Fruit fly (Drosophila melanogaster) whole organism, embryonic: Measurements from ENCODE around the gene CG34117.

Experiments used
- B-H1 ChIP-seq: fragments of 200-800 bp; sonication (Bioruptor generic); IDR thresholded peaks from 3 replicates; pipeline ENCODE4 v1.3.6; 2022; ENCODE audit warnings: missing biosample characterization, missing genetic modification characterization
- Bdp1 ChIP-seq: fragments of 200-800 bp; sonication (Bioruptor generic); optimal IDR thresholded peaks from 3 replicates; lab custom pipeline; 2016; ENCODE audit warnings: missing biosample characterization, missing genetic modification characterization
- C15 ChIP-seq: fragments of 200-800 bp; sonication (Bioruptor generic); IDR thresholded peaks from 3 replicates; pipeline ENCODE4 v1.3.6; 2022; ENCODE audit warnings: missing biosample characterization, missing genetic modification characterization
- CG10209 ChIP-seq: fragments of 200-800 bp; sonication (Bioruptor generic); optimal IDR thresholded peaks from 3 replicates; lab custom pipeline; 2017; ENCODE audit warnings: missing biosample characterization, mild to moderate bottlenecking, missing genetic modification characterization, missing genetic modification reagents
- CG10274 ChIP-seq: fragments of 200-800 bp; sonication (Bioruptor generic); optimal IDR thresholded peaks from 3 replicates; lab custom pipeline; 2017; ENCODE audit warnings: missing biosample characterization, mild to moderate bottlenecking, missing genetic modification characterization
- CG12155 ChIP-seq: fragments of 200-800 bp; sonication (Bioruptor generic); optimal IDR thresholded peaks from 3 replicates; lab custom pipeline; 2016; ENCODE audit warnings: missing biosample characterization, missing genetic modification characterization
- CG12219 ChIP-seq: fragments of 200-800 bp; sonication (Bioruptor generic); optimal IDR thresholded peaks from 3 replicates; lab custom pipeline; 2018; ENCODE audit warnings: missing biosample characterization, mild to moderate bottlenecking, missing genetic modification characterization
- CG15269 ChIP-seq: fragments of 200-800 bp; sonication (Bioruptor generic); optimal IDR thresholded peaks from 2 replicates; lab custom pipeline; 2018; ENCODE audit warnings: missing biosample characterization, mild to moderate bottlenecking, missing genetic modification characterization, moderate library complexity
- CG17186 ChIP-seq: fragments of 200-800 bp; sonication (Bioruptor generic); optimal IDR thresholded peaks from 3 replicates; lab custom pipeline; 2017; ENCODE audit warnings: missing biosample characterization, missing genetic modification reagents, missing genetic modification characterization
- CG17385 ChIP-seq: fragments of 200-800 bp; sonication (Bioruptor generic); optimal IDR thresholded peaks from 3 replicates; lab custom pipeline; 2018; ENCODE audit warnings: missing biosample characterization, mild to moderate bottlenecking, missing genetic modification characterization
- CG17568 ChIP-seq: fragments of 200-800 bp; sonication (Bioruptor generic); optimal IDR thresholded peaks from 2 replicates; lab custom pipeline; 2018; ENCODE audit warnings: missing biosample characterization, mild to moderate bottlenecking, missing genetic modification characterization, moderate library complexity
- CG31441 ChIP-seq: fragments of 200-800 bp; sonication (Bioruptor generic); IDR thresholded peaks from 2 replicates; pipeline ENCODE4 v1.3.6; 2022; ENCODE audit warnings: missing biosample characterization, missing genetic modification characterization
- CG3995 ChIP-seq: fragments of 200-800 bp; sonication (Bioruptor generic); optimal IDR thresholded peaks from 3 replicates; lab custom pipeline; 2016; ENCODE audit warnings: missing biosample characterization, missing genetic modification characterization
- CG6175 ChIP-seq: fragments of 200-800 bp; sonication (Bioruptor generic); IDR thresholded peaks from 3 replicates; pipeline ENCODE4 v1.3.6; 2022; ENCODE audit warnings: missing biosample characterization, missing genetic modification characterization
- CG6254 ChIP-seq: fragments of 200-800 bp; sonication (Bioruptor generic); optimal IDR thresholded peaks from 3 replicates; lab custom pipeline; 2017; ENCODE audit warnings: mild to moderate bottlenecking, missing biosample characterization, missing genetic modification reagents, missing genetic modification characterization
- CG6683 ChIP-seq: fragments of 200-800 bp; sonication (Bioruptor generic); optimal IDR thresholded peaks from 2 replicates; lab custom pipeline; 2017; ENCODE audit warnings: missing biosample characterization, mild to moderate bottlenecking, missing genetic modification characterization, missing genetic modification reagents
- Camta ChIP-seq: fragments of 200-800 bp; sonication (Bioruptor generic); optimal IDR thresholded peaks from 2 replicates; lab custom pipeline; 2016; ENCODE audit warnings: missing biosample characterization, missing genetic modification characterization
- CkIIα-i1 ChIP-seq: fragments of 200-800 bp; sonication (Bioruptor generic); IDR thresholded peaks from 2 replicates; pipeline ENCODE4 v1.3.6; 2022; ENCODE audit warnings: missing biosample characterization, missing genetic modification characterization
- D ChIP-seq, 2 experiments: fragments of 200-800 bp in 1 of 2; fragments of >200 bp in 1 of 2; sonication (Bioruptor generic) in 1 of 2; optimal IDR thresholded peaks; 2 replicates in 1 of 2; 3 replicates in 1 of 2; lab custom pipeline; 2017; ENCODE audit warnings: mild to moderate bottlenecking in 1 of 2, missing biosample characterization in 1 of 2, missing genetic modification characterization in 1 of 2, missing genetic modification reagents in 1 of 2
- Deaf1 ChIP-seq: fragments of 200-800 bp; optimal IDR thresholded peaks from 3 replicates; lab custom pipeline; 2019; ENCODE audit warnings: missing biosample characterization, mild to moderate bottlenecking, missing genetic modification characterization, moderate library complexity
- Dek ChIP-seq: fragments of 200-800 bp; sonication (Bioruptor generic); optimal IDR thresholded peaks from 3 replicates; lab custom pipeline; 2019; ENCODE audit warnings: missing biosample characterization, mild to moderate bottlenecking, missing genetic modification characterization, moderate library complexity
- Ets65A ChIP-seq: fragments of 200-800 bp; sonication (Bioruptor generic); peaks from one replicate; lab custom pipeline; 2016; ENCODE audit warnings: missing biosample characterization, missing genetic modification characterization
- Hr51 ChIP-seq, 2 experiments: fragments of 200-800 bp; sonication (Bioruptor generic); optimal IDR thresholded peaks; 2 replicates in 1 of 2; 3 replicates in 1 of 2; lab custom pipeline; 2016 to 2018; ENCODE audit warnings: missing biosample characterization in 2 of 2, missing genetic modification characterization in 2 of 2, mild to moderate bottlenecking in 1 of 2, moderate library complexity in 1 of 2
- Max ChIP-seq: fragments of 200-800 bp; sonication (Bioruptor generic); optimal IDR thresholded peaks from 2 replicates; lab custom pipeline; 2016; ENCODE audit warnings: missing biosample characterization, mild to moderate bottlenecking, missing genetic modification characterization
- Med ChIP-seq: fragments of 200-800 bp; sonication (Bioruptor generic); peaks from one replicate; lab custom pipeline; 2016; ENCODE audit warnings: missing biosample characterization, missing genetic modification characterization, mild to moderate bottlenecking, inconsistent platforms, moderate library complexity
- NFAT ChIP-seq: fragments of 200-800 bp; sonication (Bioruptor generic); IDR thresholded peaks from 2 replicates; pipeline ENCODE4 v1.3.6; 2022; ENCODE audit warnings: missing biosample characterization, missing genetic modification characterization
- PHDP ChIP-seq: fragments of 200-800 bp; sonication (Bioruptor generic); optimal IDR thresholded peaks from 3 replicates; lab custom pipeline; 2018; ENCODE audit warnings: missing biosample characterization, mild to moderate bottlenecking, missing genetic modification characterization, moderate library complexity
- Rfx ChIP-seq: fragments of 200-800 bp; sonication (Bioruptor generic); IDR thresholded peaks from 2 replicates; pipeline ENCODE4 v1.3.6; 2022; ENCODE audit warnings: missing biosample characterization, missing genetic modification characterization
- Rx ChIP-seq: fragments of 200-800 bp; sonication (Bioruptor generic); IDR thresholded peaks from 2 replicates; pipeline ENCODE4 v1.3.6; 2022; ENCODE audit warnings: missing biosample characterization, missing genetic modification characterization
- Taf1 ChIP-seq: fragments of 200-800 bp; sonication (Bioruptor generic); IDR thresholded peaks from 2 replicates; pipeline ENCODE4 v1.3.6; 2022; ENCODE audit warnings: missing biosample characterization, missing genetic modification characterization
- Usf ChIP-seq: fragments of 200-800 bp; sonication (Bioruptor generic); optimal IDR thresholded peaks from 2 replicates; lab custom pipeline; 2017; ENCODE audit warnings: missing genotype, missing biosample characterization, missing genetic modification characterization
- Xbp1 ChIP-seq: fragments of 200-800 bp; sonication (Bioruptor generic); optimal IDR thresholded peaks from 3 replicates; lab custom pipeline; 2016; ENCODE audit warnings: missing biosample characterization, mild to moderate bottlenecking, missing genetic modification characterization
- ase ChIP-seq: fragments of 200-800 bp; sonication (Bioruptor generic); IDR thresholded peaks from 3 replicates; pipeline ENCODE4 v1.3.6; 2022; ENCODE audit warnings: missing biosample characterization, missing genetic modification characterization
- cas ChIP-seq: fragments of 200-800 bp; sonication (Bioruptor generic); IDR thresholded peaks from 2 replicates; pipeline ENCODE4 v1.3.6; 2022; ENCODE audit warnings: missing biosample characterization, missing genetic modification characterization
- emc ChIP-seq: fragments of 200-800 bp; sonication (Bioruptor generic); optimal IDR thresholded peaks from 2 replicates; lab custom pipeline; 2016; ENCODE audit warnings: missing biosample characterization, missing genetic modification characterization
- fd64A ChIP-seq: fragments of 200-800 bp; sonication (Bioruptor generic); optimal IDR thresholded peaks from 3 replicates; lab custom pipeline; 2018; ENCODE audit warnings: missing biosample characterization, mild to moderate bottlenecking, missing genetic modification characterization
- gt ChIP-seq: fragments of 200-800 bp; sonication (Bioruptor generic); IDR thresholded peaks from 2 replicates; pipeline ENCODE4 v1.3.6; 2022; ENCODE audit warnings: missing biosample characterization, missing genetic modification characterization
- ind ChIP-seq: fragments of 200-800 bp; sonication (Bioruptor generic); optimal IDR thresholded peaks from 3 replicates; lab custom pipeline; 2016; ENCODE audit warnings: missing biosample characterization, missing genetic modification characterization
- jigr1 ChIP-seq: fragments of 200-800 bp; sonication (Bioruptor generic); IDR thresholded peaks from 3 replicates; pipeline ENCODE4 v1.3.6; 2022; ENCODE audit warnings: missing biosample characterization, missing genetic modification characterization
- nerfin-2 ChIP-seq: fragments of 200-800 bp; sonication (Bioruptor generic); IDR thresholded peaks from 2 replicates; pipeline ENCODE4 v1.3.6; 2022; ENCODE audit warnings: missing biosample characterization, missing genetic modification characterization; ENCODE audit not compliant: partially characterized antibody
- nmo ChIP-seq: fragments of 200-800 bp; sonication (Bioruptor generic); optimal IDR thresholded peaks from 2 replicates; lab custom pipeline; 2018; ENCODE audit warnings: missing biosample characterization, mild to moderate bottlenecking, missing genetic modification characterization, moderate library complexity
- oc ChIP-seq: fragments of 200-800 bp; sonication (Bioruptor generic); optimal IDR thresholded peaks from 2 replicates; lab custom pipeline; 2018; ENCODE audit warnings: missing biosample characterization, mild to moderate bottlenecking, missing genetic modification characterization, moderate library complexity
- odd ChIP-seq: fragments of 200-800 bp; sonication (Bioruptor generic); optimal IDR thresholded peaks from 2 replicates; lab custom pipeline; 2017; ENCODE audit warnings: missing biosample characterization, mild to moderate bottlenecking, missing genetic modification characterization
- p53 ChIP-seq: fragments of 200-800 bp; sonication (Bioruptor generic); optimal IDR thresholded peaks from 2 replicates; lab custom pipeline; 2016; ENCODE audit warnings: missing biosample characterization, missing genetic modification characterization
- psq ChIP-seq: fragments of 200-800 bp; sonication (Bioruptor generic); optimal IDR thresholded peaks from 2 replicates; lab custom pipeline; 2017; ENCODE audit warnings: missing biosample characterization, missing genetic modification characterization
- sc ChIP-seq, 3 experiments: fragments of >200 bp in 2 of 3; fragments of 200-800 bp in 1 of 3; sonication (Bioruptor generic) in 1 of 3; optimal IDR thresholded peaks; 2 replicates in 2 of 3; 3 replicates in 1 of 3; lab custom pipeline; 2017; ENCODE audit warnings: mild to moderate bottlenecking in 1 of 3, missing biosample characterization in 1 of 3, missing genetic modification characterization in 1 of 3, missing genetic modification reagents in 1 of 3
- sens-2 ChIP-seq: fragments of 200-800 bp; sonication (Bioruptor generic); IDR thresholded peaks from 2 replicates; pipeline ENCODE4 v1.3.6; 2022; ENCODE audit warnings: missing biosample characterization, missing genetic modification characterization
- sug ChIP-seq: fragments of 200-800 bp; optimal IDR thresholded peaks from 2 replicates; lab custom pipeline; 2019; ENCODE audit warnings: missing biosample characterization, mild to moderate bottlenecking, missing genetic modification characterization, moderate library complexity
- trh ChIP-seq: fragments of 200-800 bp; sonication (Bioruptor generic); optimal IDR thresholded peaks from 2 replicates; lab custom pipeline; 2016; ENCODE audit warnings: missing biosample characterization, missing genetic modification characterization

The CG34117 gene

DNA sequence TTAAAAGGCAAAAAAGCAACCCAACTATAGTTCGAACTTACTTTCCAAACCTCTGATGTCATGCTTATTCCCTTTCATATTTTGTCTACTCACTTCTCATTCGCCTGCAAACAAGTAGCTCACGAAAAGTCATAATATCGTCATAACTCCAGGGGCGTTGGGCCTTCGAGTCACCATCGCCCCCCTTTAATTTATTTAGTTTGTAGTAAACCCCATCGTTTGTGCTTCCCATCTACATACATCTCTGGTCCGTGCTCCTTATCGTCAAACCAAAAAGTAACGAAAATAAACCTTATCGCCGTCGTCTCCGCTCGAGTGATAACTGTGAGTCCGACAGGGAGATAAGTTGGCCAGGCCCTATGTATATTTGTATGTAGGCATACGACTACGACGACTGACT, 29.1 kb upstream of the CG34117 start (continued):
- TF ChIP-seq Usf: peak; percentile 57
- TF ChIP-seq sc (optimal IDR thresholded peaks at IDR 0.05; lab: Kevin White, UChicago): no peak
- no peak for TF ChIP-seq sc (GFP tag; optimal IDR thresholded peaks at IDR 0.05; lab: Kevin White, UChicago)
- peak; percentile 90 for TF ChIP-seq Rfx
- peak; percentile 68 for TF ChIP-seq Dek (tag; lab: Kevin White, UChicago)
- TF ChIP-seq nmo (GFP tag; lab: Kevin White, UChicago): peak; percentile 33
- TF ChIP-seq Bdp1 (GFP tag; lab: Kevin White, UChicago): peak; percentile 36
- peak; percentile 67 for TF ChIP-seq ind (GFP tag; lab: Kevin White, UChicago)
- TF ChIP-seq ase (GFP tag; lab: Robert Waterston, UW): peak; percentile 47; the same call in 1 of the 3 replicates
- TF ChIP-seq CG12219 (GFP tag; lab: Kevin White, UChicago): peak; percentile 70
- TF ChIP-seq CG6254 (GFP tag; lab: Kevin White, UChicago): peak; percentile 23
- TF ChIP-seq CG10274 (GFP tag; lab: Kevin White, UChicago): peak; percentile 50
- no peak for TF ChIP-seq nerfin-2 (GFP tag; lab: Robert Waterston, UW)
- peak; percentile 61 for TF ChIP-seq Xbp1 (GFP tag; lab: Kevin White, UChicago)
- TF ChIP-seq Med (GFP tag; lab: Kevin White, UChicago): peak; percentile 97
- TF ChIP-seq oc: peak; percentile 45
- TF ChIP-seq CG6683 (GFP tag; lab: Kevin White, UChicago): peak; percentile 64
- TF ChIP-seq Hr51 (GFP tag; optimal IDR thresholded peaks at IDR 0.05; lab: Kevin White, UChicago): peak; percentile 34 to 48
- TF ChIP-seq CkIIα-i1 (GFP tag; lab: Robert Waterston, UW): no peak
- TF ChIP-seq trh (GFP tag; lab: Kevin White, UChicago): no peak
- peak; percentile 47; the same call in 1 of the 2 replicates for TF ChIP-seq cas (GFP tag; lab: Robert Waterston, UW)
- TF ChIP-seq Rx (GFP tag; lab: Robert Waterston, UW): 0 out of 2 replicates have a peak, but pooled peaks have one; percentile 17
- no peak for TF ChIP-seq CG17186 (GFP tag; lab: Kevin White, UChicago)
- peak; percentile 78 for TF ChIP-seq NFAT (GFP tag; lab: Robert Waterston, UW)
- peak; percentile 79 for TF ChIP-seq odd (GFP tag; lab: Kevin White, UChicago)
- TF ChIP-seq CG31441: peak; percentile 53
- TF ChIP-seq sens-2: peak; percentile 9; the same call in 1 of the 2 replicates
- TF ChIP-seq fd64A: peak; percentile 58
- TF ChIP-seq CG17385 (GFP tag; lab: Kevin White, UChicago): peak; percentile 60
- TF ChIP-seq B-H1: no peak; the same call in 2 of the 3 replicates
- peak; percentile 42 for TF ChIP-seq CG10209
- peak; percentile 91 for TF ChIP-seq sug (tag; lab: Kevin White, UChicago)
- peak; percentile 73 for TF ChIP-seq Deaf1 (tag; lab: Kevin White, UChicago)
- peak; percentile 61 for TF ChIP-seq emc (GFP tag; lab: Kevin White, UChicago)
- peak; percentile 87 for TF ChIP-seq Ets65A (GFP tag; lab: Kevin White, UChicago)
- peak; percentile 82 for TF ChIP-seq CG15269
- TF ChIP-seq Max (GFP tag; lab: Kevin White, UChicago): peak; percentile 6
- TF ChIP-seq CG12155 (GFP tag; lab: Kevin White, UChicago): peak; percentile 54
- peak; percentile 31 for TF ChIP-seq Camta (GFP tag; lab: Kevin White, UChicago)
- no peak for TF ChIP-seq gt (GFP tag; lab: Robert Waterston, UW)
- TF ChIP-seq CG6175 (GFP tag; lab: Robert Waterston, UW): 0 out of 3 replicates have a peak, but pooled peaks have one; percentile 34
- peak; percentile 53 for TF ChIP-seq CG3995 (GFP tag; lab: Kevin White, UChicago)
- peak; percentile 22 for TF ChIP-seq CG17568 (GFP tag; lab: Kevin White, UChicago)
- TF ChIP-seq Taf1: peak; percentile 41; the same call in 1 of the 2 replicates
- TF ChIP-seq psq (GFP tag; lab: Kevin White, UChicago): no peak
- TF ChIP-seq PHDP (tag; lab: Kevin White, UChicago): peak; percentile 73
- no peak for TF ChIP-seq p53
- TF ChIP-seq D (optimal IDR thresholded peaks at IDR 0.05; lab: Kevin White, UChicago): no peak
- TF ChIP-seq D (GFP tag; optimal IDR thresholded peaks at IDR 0.05; lab: Kevin White, UChicago): no peak
- 0 out of 3 replicates have a peak, but pooled peaks have one; percentile 52 for TF ChIP-seq C15
- no peak for TF ChIP-seq jigr1 (GFP tag; lab: Robert Waterston, UW)
